Worm (Caenorhabditis elegans) whole organism, young adult: ENCODE data around the gene ZK354.3.
"Not testable (repeated sequence)": the region's sequence is repeated elsewhere in the genome, so short reads cannot be mapped to it uniquely, and the experiment has no call there.

ENCODE experiments used
- B0019.2 ChIP-seq: fragments of 200-800 bp; sonication (Bioruptor generic); conservative IDR thresholded peaks from 2 replicates; pipeline ENCODE4 v1.3.6; 2022; ENCODE audit warnings: missing genetic modification reagents, missing genetic modification characterization, missing compliant biosample characterization
- B0336.3 ChIP-seq: fragments of 200-800 bp; sonication (Bioruptor generic); IDR thresholded peaks from 2 replicates; pipeline ENCODE4 v1.3.6; 2022; ENCODE audit warnings: missing genetic modification characterization, missing compliant biosample characterization
- C17E4.6 ChIP-seq: fragments of 200-800 bp; sonication (Bioruptor generic); IDR thresholded peaks from 2 replicates; pipeline ENCODE4 v1.3.6; 2022; ENCODE audit warnings: missing genetic modification reagents, missing genetic modification characterization, missing compliant biosample characterization
- D2030.7 ChIP-seq: fragments of 200-800 bp; sonication (Bioruptor generic); IDR thresholded peaks from 2 replicates; pipeline ENCODE4 v1.3.6; 2022; ENCODE audit warnings: missing genetic modification reagents, missing genetic modification characterization, missing compliant biosample characterization
- F33H1.4 ChIP-seq: fragments of 200-800 bp; sonication (Bioruptor generic); IDR thresholded peaks from 2 replicates; pipeline ENCODE4 v1.3.6; 2022; ENCODE audit warnings: missing genetic modification reagents, missing genetic modification characterization, missing compliant biosample characterization
- F49E8.2 ChIP-seq: sonication (generic microtip); optimal IDR thresholded peaks from 3 replicates; lab custom pipeline; 2017; ENCODE audit warnings: missing genetic modification characterization, mild to moderate bottlenecking, missing compliant biosample characterization, antibody characterized with exemption, moderate library complexity; ENCODE audit not compliant: insufficient read depth
- Y53G8AR.9 ChIP-seq: fragments of 200-800 bp; sonication (Bioruptor generic); conservative IDR thresholded peaks from 2 replicates; pipeline ENCODE4 v1.3.6; 2022; ENCODE audit warnings: missing genetic modification reagents, missing genetic modification characterization, missing compliant biosample characterization
- Y56A3A.18 ChIP-seq: fragments of 200-800 bp; sonication (Bioruptor generic); IDR thresholded peaks from 2 replicates; pipeline ENCODE4 v1.3.6; 2022; ENCODE audit warnings: missing genetic modification reagents, missing genetic modification characterization, missing compliant biosample characterization
- Y79H2A.3 ChIP-seq: fragments of 200-800 bp; sonication (Bioruptor generic); conservative IDR thresholded peaks from 2 replicates; pipeline ENCODE4 v1.3.6; 2022; ENCODE audit warnings: missing genetic modification reagents, missing genetic modification characterization, missing compliant biosample characterization
- ama-1 ChIP-seq, 3 experiments: fragments of 150-350 bp in 1 of 3; sonication (generic microtip) in 2 of 3; optimal IDR thresholded peaks; 2 replicates each; lab custom pipeline; 2014 to 2018; ENCODE audit warnings: missing biosample characterization in 2 of 3, missing genetic modification characterization in 2 of 3, missing genetic modification reagents in 2 of 3
- aptf-3 ChIP-seq: fragments of 200-800 bp; sonication (Bioruptor generic); IDR thresholded peaks from 2 replicates; pipeline ENCODE4 v1.3.6; 2022; ENCODE audit warnings: missing genetic modification characterization, missing compliant biosample characterization
- attf-6 ChIP-seq: fragments of 200-800 bp; sonication (Bioruptor generic); IDR thresholded peaks from 2 replicates; pipeline ENCODE4 v1.3.6; 2022; ENCODE audit warnings: missing genetic modification reagents, missing genetic modification characterization, missing compliant biosample characterization
- ccch-3 ChIP-seq: fragments of 200-800 bp; sonication (Bioruptor generic); optimal IDR thresholded peaks from 2 replicates; lab custom pipeline; 2018; ENCODE audit warnings: mild to moderate bottlenecking, missing genetic modification characterization, missing compliant biosample characterization
- ceh-100 ChIP-seq: fragments of 200-800 bp; sonication (Bioruptor generic); IDR thresholded peaks from 2 replicates; pipeline ENCODE4 v1.3.6; 2022; ENCODE audit warnings: missing genetic modification reagents, missing genetic modification characterization, missing compliant biosample characterization
- ceh-27 ChIP-seq: fragments of 200-800 bp; sonication (Bioruptor generic); optimal IDR thresholded peaks from 2 replicates; lab custom pipeline; 2018; ENCODE audit warnings: mild to moderate bottlenecking, missing genetic modification characterization, moderate library complexity, missing compliant biosample characterization
- ceh-91 ChIP-seq: fragments of 200-800 bp; sonication (Bioruptor generic); IDR thresholded peaks from 2 replicates; pipeline ENCODE4 v1.3.6; 2022; ENCODE audit warnings: missing genetic modification reagents, missing genetic modification characterization, missing compliant biosample characterization
- die-1 ChIP-seq: sonication (generic microtip); optimal IDR thresholded peaks from 2 replicates; lab custom pipeline; 2016; ENCODE audit warnings: missing genotype, mild to moderate bottlenecking, missing genetic modification characterization, missing compliant biosample characterization
- dox-1 ChIP-seq: fragments of 200-800 bp; sonication (Bioruptor generic); IDR thresholded peaks from 2 replicates; pipeline ENCODE4 v1.3.6; 2022; ENCODE audit warnings: missing genetic modification reagents, missing genetic modification characterization, missing compliant biosample characterization
- dpl-1 ChIP-seq: fragments of 150-350 bp; optimal IDR thresholded peaks from 2 replicates; lab custom pipeline; 2014; ENCODE audit warnings: missing biosample characterization, missing genetic modification reagents, missing genetic modification characterization
- egrh-3 ChIP-seq: fragments of 200-800 bp; sonication (Bioruptor generic); IDR thresholded peaks from 2 replicates; pipeline ENCODE4 v1.3.6; 2022; ENCODE audit warnings: missing genetic modification reagents, missing genetic modification characterization, missing compliant biosample characterization
- ekl-4 ChIP-seq: fragments of 200-800 bp; sonication (Bioruptor generic); IDR thresholded peaks from 2 replicates; pipeline ENCODE4 v1.3.6; 2022; ENCODE audit warnings: missing genetic modification reagents, missing genetic modification characterization, missing compliant biosample characterization
- him-1 ChIP-seq: sonication (generic microtip); optimal IDR thresholded peaks from 2 replicates; lab custom pipeline; 2016; ENCODE audit warnings: missing genotype, missing genetic modification reagents, missing genetic modification characterization, missing compliant biosample characterization
- hlh-12 ChIP-seq: sonication (generic microtip); optimal IDR thresholded peaks from 2 replicates; lab custom pipeline; 2016; ENCODE audit warnings: missing genetic modification characterization, missing compliant biosample characterization
- hmg-1.2 ChIP-seq: fragments of 200-800 bp; sonication (Bioruptor generic); IDR thresholded peaks from 2 replicates; pipeline ENCODE4 v1.3.6; 2022; ENCODE audit warnings: missing genetic modification reagents, missing genetic modification characterization, missing compliant biosample characterization
- hrde-1 ChIP-seq: sonication (generic microtip); optimal IDR thresholded peaks from 2 replicates; lab custom pipeline; 2016; ENCODE audit warnings: missing genetic modification characterization, mild to moderate bottlenecking, missing compliant biosample characterization, moderate library complexity, missing genotype, missing genetic modification reagents, borderline replicate concordance
- hsf-1 ChIP-seq: fragments of 200-800 bp; sonication (Bioruptor generic); IDR thresholded peaks from 2 replicates; pipeline ENCODE4 v1.3.6; 2022; ENCODE audit warnings: missing genetic modification reagents, missing genetic modification characterization, missing compliant biosample characterization
- lin-26 ChIP-seq: fragments of 200-800 bp; sonication (Bioruptor generic); IDR thresholded peaks from 2 replicates; pipeline ENCODE4 v1.3.6; 2022; ENCODE audit warnings: missing genetic modification reagents, missing genetic modification characterization, missing compliant biosample characterization
- lsl-1 ChIP-seq: fragments of 200-800 bp; sonication (Bioruptor generic); optimal IDR thresholded peaks from 2 replicates; lab custom pipeline; 2018; ENCODE audit warnings: mild to moderate bottlenecking, missing genetic modification characterization, moderate library complexity, missing compliant biosample characterization
- madf-3 ChIP-seq: fragments of 200-800 bp; sonication (Bioruptor generic); IDR thresholded peaks from 2 replicates; pipeline ENCODE4 v1.3.6; 2022; ENCODE audit warnings: missing genetic modification reagents, missing genetic modification characterization, missing compliant biosample characterization
- madf-6 ChIP-seq: fragments of 200-800 bp; sonication (Bioruptor generic); IDR thresholded peaks from 2 replicates; pipeline ENCODE4 v1.3.6; 2022; ENCODE audit warnings: missing genetic modification reagents, missing genetic modification characterization, missing compliant biosample characterization
- mcd-1 ChIP-seq: fragments of 200-800 bp; sonication (Bioruptor generic); IDR thresholded peaks from 2 replicates; pipeline ENCODE4 v1.3.6; 2022; ENCODE audit warnings: missing genetic modification reagents, missing genetic modification characterization, missing compliant biosample characterization
- nfyb-1 ChIP-seq: fragments of 200-800 bp; sonication (Bioruptor generic); IDR thresholded peaks from 2 replicates; pipeline ENCODE4 v1.3.6; 2022; ENCODE audit warnings: missing genetic modification reagents, missing genetic modification characterization, missing compliant biosample characterization
- pbrm-1 ChIP-seq: fragments of 200-800 bp; sonication (Bioruptor generic); IDR thresholded peaks from 2 replicates; pipeline ENCODE4 v1.3.6; 2022; ENCODE audit warnings: missing genetic modification reagents, missing genetic modification characterization, missing compliant biosample characterization
- pha-4 ChIP-seq: fragments of 150-350 bp; sonication (generic microtip); optimal IDR thresholded peaks from 2 replicates; lab custom pipeline; 2014; ENCODE audit warnings: missing biosample characterization, missing genetic modification reagents, missing genetic modification characterization
- rcor-1 ChIP-seq: fragments of 200-800 bp; sonication (Bioruptor generic); IDR thresholded peaks from 2 replicates; pipeline ENCODE4 v1.3.6; 2022; ENCODE audit warnings: missing genetic modification reagents, missing genetic modification characterization, missing compliant biosample characterization
- snpc-1.1 ChIP-seq: sonication (generic microtip); optimal IDR thresholded peaks from 2 replicates; lab custom pipeline; 2017; ENCODE audit warnings: missing genetic modification characterization, mild to moderate bottlenecking, missing compliant biosample characterization, antibody characterized with exemption, moderate library complexity, missing genotype, missing genetic modification reagents; ENCODE audit not compliant: insufficient read depth
- snpc-1.3 ChIP-seq: sonication (generic microtip); optimal IDR thresholded peaks from 2 replicates; lab custom pipeline; 2017; ENCODE audit warnings: missing genetic modification characterization, mild to moderate bottlenecking, missing compliant biosample characterization, antibody characterized with exemption, moderate library complexity, missing genotype, missing genetic modification reagents; ENCODE audit not compliant: insufficient read depth
- snpc-4 ChIP-seq, 5 experiments: fragments of 150-350 bp in 1 of 5; sonication (generic microtip) in 4 of 5; optimal IDR thresholded peaks; 2 replicates each; lab custom pipeline; 2014 to 2018; ENCODE audit warnings: missing genetic modification characterization in 5 of 5, missing biosample characterization in 3 of 5, antibody characterized with exemption in 2 of 5, mild to moderate bottlenecking in 2 of 5, missing compliant biosample characterization in 2 of 5, missing genotype in 2 of 5, moderate library complexity in 2 of 5, missing genetic modification reagents in 1 of 5
- somi-1 ChIP-seq: fragments of 200-800 bp; sonication (Bioruptor generic); optimal IDR thresholded peaks from 2 replicates; lab custom pipeline; 2018; ENCODE audit warnings: mild to moderate bottlenecking, missing genetic modification characterization, missing compliant biosample characterization
- tbp1 ChIP-seq: fragments of 200-800 bp; sonication (Bioruptor generic); optimal IDR thresholded peaks from 2 replicates; lab custom pipeline; 2018; ENCODE audit warnings: mild to moderate bottlenecking, missing genetic modification characterization, missing compliant biosample characterization
- unc-130 ChIP-seq: sonication (generic microtip); optimal IDR thresholded peaks from 2 replicates; lab custom pipeline; 2016; ENCODE audit warnings: missing genetic modification reagents, missing genetic modification characterization, missing compliant biosample characterization
- xnd-1 ChIP-seq: sonication (generic microtip); optimal IDR thresholded peaks from 2 replicates; lab custom pipeline; 2016; ENCODE audit warnings: missing genotype, missing genetic modification reagents, missing genetic modification characterization, missing compliant biosample characterization
- zfh-2 ChIP-seq: fragments of 200-800 bp; sonication (Bioruptor generic); conservative IDR thresholded peaks from 2 replicates; pipeline ENCODE4 v1.3.6; 2022; ENCODE audit warnings: missing genetic modification reagents, missing genetic modification characterization, missing compliant biosample characterization
- ztf-25 ChIP-seq: fragments of 200-800 bp; sonication (Bioruptor generic); IDR thresholded peaks from 2 replicates; pipeline ENCODE4 v1.3.6; 2022; ENCODE audit warnings: missing genetic modification reagents, missing genetic modification characterization, missing compliant biosample characterization
- ztf-28 ChIP-seq: fragments of 200-800 bp; sonication (Bioruptor generic); IDR thresholded peaks from 2 replicates; pipeline ENCODE4 v1.3.6; 2022; ENCODE audit warnings: missing genetic modification reagents, missing genetic modification characterization, missing compliant biosample characterization
- ztf-6 ChIP-seq: fragments of 200-800 bp; sonication (Bioruptor generic); IDR thresholded peaks from 2 replicates; pipeline ENCODE4 v1.3.6; 2022; ENCODE audit warnings: missing genetic modification reagents, missing genetic modification characterization, missing compliant biosample characterization

The ZK354.3 gene

ce11 chrIV:5264700-5265210, 45.1 kb upstream of the ZK354.3 start:
- TF ChIP-seq xnd-1 = peak; percentile 7
- 0 out of 2 replicates have a peak, but pooled peaks have one; percentile 26 for TF ChIP-seq B0336.3 (GFP tag; lab: Robert Waterston, UW)
- TF ChIP-seq ekl-4 = peak; percentile 82
- TF ChIP-seq ztf-28 (GFP tag; lab: Robert Waterston, UW) = 0 out of 2 replicates have a peak, but pooled peaks have one; percentile 53
- peak; percentile 80 for TF ChIP-seq madf-6 (GFP tag; lab: Robert Waterston, UW)
- peak; percentile 93 for TF ChIP-seq snpc-4 (GFP tag; optimal IDR thresholded peaks at IDR 0.05; lab: Kevin White, UChicago)
- TF ChIP-seq snpc-4 (tag; optimal IDR thresholded peaks at IDR 0.05; lab: Kevin White, UChicago) = peak; percentile 84 to 97 (median 95)
- TF ChIP-seq C17E4.6 = peak; percentile 55; the same call in 1 of the 2 replicates
- TF ChIP-seq ztf-25 = 0 out of 2 replicates have a peak, but pooled peaks have one; percentile 73
- TF ChIP-seq snpc-1.3 (tag; lab: Kevin White, UChicago) = peak; percentile 15
- peak; percentile 26 for TF ChIP-seq ama-1 (optimal IDR thresholded peaks at IDR 0.05; lab: Kevin White, UChicago)
- TF ChIP-seq ama-1 (GFP tag; optimal IDR thresholded peaks at IDR 0.05; lab: Kevin White, UChicago) = not testable (repeated sequence)
- TF ChIP-seq Y79H2A.3 = 0 out of 2 replicates have a peak, but pooled peaks have one; percentile 12
- peak; percentile 69 for TF ChIP-seq F49E8.2 (tag; lab: Kevin White, UChicago)
- TF ChIP-seq mcd-1 = peak; percentile 56; the same call in 1 of the 2 replicates
- peak; percentile 63; the same call in 1 of the 2 replicates for TF ChIP-seq hsf-1 (GFP tag; lab: Robert Waterston, UW)
- 0 out of 2 replicates have a peak, but pooled peaks have one; percentile 28 for TF ChIP-seq B0019.2 (GFP tag; lab: Robert Waterston, UW)
- TF ChIP-seq tbp1 (GFP tag; lab: Kevin White, UChicago) = peak; percentile 69
- peak; percentile 82 for TF ChIP-seq hmg-1.2 (GFP tag; lab: Robert Waterston, UW)
- peak; percentile 34 for TF ChIP-seq lsl-1 (GFP tag; lab: Kevin White, UChicago)
- TF ChIP-seq ceh-100 (GFP tag; lab: Robert Waterston, UW) = peak; percentile 35; the same call in 1 of the 2 replicates
- peak; percentile 95 for TF ChIP-seq D2030.7 (GFP tag; lab: Robert Waterston, UW)
- TF ChIP-seq ceh-91 = peak; percentile 38; the same call in 1 of the 2 replicates
- peak; percentile 88 for TF ChIP-seq snpc-1.1
- peak; percentile 85 for TF ChIP-seq pbrm-1 (GFP tag; lab: Robert Waterston, UW)
- peak; percentile 52; the same call in 1 of the 2 replicates for TF ChIP-seq F33H1.4 (GFP tag; lab: Robert Waterston, UW)
- 0 out of 2 replicates have a peak, but pooled peaks have one; percentile 38 for TF ChIP-seq madf-3
- TF ChIP-seq hrde-1 = peak; percentile 42
- TF ChIP-seq aptf-3 = 0 out of 2 replicates have a peak, but pooled peaks have one; percentile 8
- peak; percentile 63; the same call in 1 of the 2 replicates for TF ChIP-seq lin-26
- TF ChIP-seq nfyb-1 (GFP tag; lab: Robert Waterston, UW) = peak; percentile 62; the same call in 1 of the 2 replicates
- peak; percentile 41; the same call in 1 of the 2 replicates for TF ChIP-seq Y56A3A.18 (GFP tag; lab: Robert Waterston, UW)
- peak; percentile 99 for TF ChIP-seq attf-6 (GFP tag; lab: Robert Waterston, UW)
- TF ChIP-seq rcor-1 = peak; percentile 38; the same call in 1 of the 2 replicates
- TF ChIP-seq Y53G8AR.9 (GFP tag; lab: Robert Waterston, UW) = peak; percentile 65; the same call in 1 of the 2 replicates
- TF ChIP-seq dox-1 = peak; percentile 89

- no peak for TF ChIP-seq tbp1 (GFP tag; lab: Kevin White, UChicago)
- no peak for TF ChIP-seq hsf-1 (GFP tag; lab: Robert Waterston, UW)
- no peak for TF ChIP-seq ccch-3 (GFP tag; lab: Kevin White, UChicago)
- TF ChIP-seq die-1 = no peak
- no peak for TF ChIP-seq dox-1
- no peak for TF ChIP-seq pha-4 (tag; lab: Kevin White, UChicago)
- no peak for TF ChIP-seq unc-130
- TF ChIP-seq somi-1 (GFP tag; lab: Kevin White, UChicago) = no peak
- no peak for TF ChIP-seq hmg-1.2 (GFP tag; lab: Robert Waterston, UW)
- no peak for TF ChIP-seq ztf-6
- TF ChIP-seq zfh-2 (GFP tag; lab: Robert Waterston, UW) = no peak
- no peak for TF ChIP-seq ceh-27
- no peak for TF ChIP-seq ekl-4
- TF ChIP-seq him-1 = no peak
- TF ChIP-seq dpl-1 = no peak
- TF ChIP-seq egrh-3 (GFP tag; lab: Robert Waterston, UW) = no peak
- no peak for TF ChIP-seq hlh-12 (tag; lab: Kevin White, UChicago)
These were observed 43.4 kb upstream of the ZK354.3 start, which contains the start of gene F36H12.5 for ce11 chrIV:5266474-5266873. TSS of gene F36H12.5 (plus strand) at chrIV:5266774.
